Fruit fly (Drosophila melanogaster) whole organism, embryonic: ENCODE results near the gene CG43291.
A peak's percentile ranks its signal among the peaks of the same experiment; 100 is the strongest.

Experiments used
- Atf-2 ChIP-seq: fragments of 200-800 bp; sonication (Bioruptor generic); optimal IDR thresholded peaks from 2 replicates; lab custom pipeline; 2016; ENCODE audit warnings: missing biosample characterization, missing genetic modification characterization
- Atf6 ChIP-seq: fragments of 200-800 bp; sonication (Bioruptor generic); IDR thresholded peaks from 2 replicates; pipeline ENCODE4 v1.3.6; 2022; ENCODE audit warnings: missing biosample characterization, missing genetic modification characterization
- Awh ChIP-seq: fragments of 200-800 bp; sonication (Bioruptor generic); IDR thresholded peaks from 2 replicates; pipeline ENCODE4, ENCODE4 v1.3.6; 2022; ENCODE audit warnings: missing biosample characterization, missing genetic modification characterization
- B-H1 ChIP-seq: fragments of 200-800 bp; sonication (Bioruptor generic); IDR thresholded peaks from 3 replicates; pipeline ENCODE4 v1.3.6; 2022; ENCODE audit warnings: missing biosample characterization, missing genetic modification characterization
- CG1024 ChIP-seq: fragments of 200-800 bp; sonication (Bioruptor generic); IDR thresholded peaks from 2 replicates; pipeline ENCODE4 v1.3.6; 2022; ENCODE audit warnings: missing biosample characterization, missing genetic modification characterization
- CG10654 ChIP-seq: fragments of 200-800 bp; sonication (Bioruptor generic); optimal IDR thresholded peaks from 2 replicates; lab custom pipeline; 2016; ENCODE audit warnings: missing biosample characterization, missing genetic modification characterization
- CG13424 ChIP-seq: fragments of 200-800 bp; sonication (Bioruptor generic); optimal IDR thresholded peaks from 2 replicates; lab custom pipeline; 2019; ENCODE audit warnings: missing biosample characterization, mild to moderate bottlenecking, missing genetic modification characterization, moderate library complexity
- CG14667 ChIP-seq: fragments of 200-800 bp; sonication (Bioruptor generic); IDR thresholded peaks from 2 replicates; pipeline ENCODE4 v1.3.6; 2022; ENCODE audit warnings: missing biosample characterization, missing genetic modification characterization
- CG16779 ChIP-seq: fragments of 200-800 bp; sonication (Bioruptor generic); IDR thresholded peaks from 2 replicates; pipeline ENCODE4 v1.3.6; 2022; ENCODE audit warnings: missing biosample characterization, missing genetic modification characterization
- CG18011 ChIP-seq: fragments of 200-800 bp; sonication (Bioruptor generic); optimal IDR thresholded peaks from 2 replicates; lab custom pipeline; 2017; ENCODE audit warnings: missing biosample characterization, missing genetic modification characterization, mild to moderate bottlenecking, moderate library complexity, missing genotype
- CG31365 ChIP-seq: fragments of 200-800 bp; sonication (Bioruptor generic); optimal IDR thresholded peaks from 2 replicates; lab custom pipeline; 2018; ENCODE audit warnings: missing biosample characterization, mild to moderate bottlenecking, missing genetic modification characterization
- CG32772 ChIP-seq: fragments of 200-800 bp; sonication (Bioruptor generic); IDR thresholded peaks from 2 replicates; pipeline ENCODE4 v1.3.6; 2022; ENCODE audit warnings: missing biosample characterization, missing genetic modification characterization
- CG4707 ChIP-seq: fragments of 200-800 bp; sonication (Bioruptor generic); optimal IDR thresholded peaks from 2 replicates; lab custom pipeline; 2018; ENCODE audit warnings: missing biosample characterization, mild to moderate bottlenecking, missing genetic modification characterization, moderate library complexity
- CG4854 ChIP-seq: fragments of 200-800 bp; sonication (Bioruptor generic); optimal IDR thresholded peaks from 2 replicates; lab custom pipeline; 2016; ENCODE audit warnings: missing biosample characterization, missing genetic modification characterization, inconsistent platforms
- CG7786 ChIP-seq: fragments of 200-800 bp; sonication (Bioruptor generic); optimal IDR thresholded peaks from 2 replicates; lab custom pipeline; 2016; ENCODE audit warnings: missing biosample characterization, missing genetic modification characterization
- CG8924 ChIP-seq: fragments of 200-800 bp; optimal IDR thresholded peaks from 3 replicates; lab custom pipeline; 2019; ENCODE audit warnings: missing biosample characterization, mild to moderate bottlenecking, missing genetic modification characterization, moderate library complexity
- CG8944 ChIP-seq: fragments of 200-800 bp; sonication (Bioruptor generic); optimal IDR thresholded peaks from 3 replicates; lab custom pipeline; 2016; ENCODE audit warnings: missing biosample characterization, missing genetic modification characterization
- CrebB ChIP-seq: fragments of 200-800 bp; sonication (Bioruptor generic); optimal IDR thresholded peaks from 3 replicates; lab custom pipeline; 2018; ENCODE audit warnings: missing biosample characterization, mild to moderate bottlenecking, missing genetic modification characterization
- D19A ChIP-seq: fragments of 200-800 bp; optimal IDR thresholded peaks from 3 replicates; lab custom pipeline; 2019; ENCODE audit warnings: missing biosample characterization, mild to moderate bottlenecking, missing genetic modification characterization, moderate library complexity
- D19B ChIP-seq: fragments of 200-800 bp; sonication (Bioruptor generic); optimal IDR thresholded peaks from 2 replicates; lab custom pipeline; 2017; ENCODE audit warnings: missing biosample characterization, mild to moderate bottlenecking, missing genetic modification characterization
- Dek ChIP-seq: fragments of 200-800 bp; sonication (Bioruptor generic); optimal IDR thresholded peaks from 3 replicates; lab custom pipeline; 2019; ENCODE audit warnings: missing biosample characterization, mild to moderate bottlenecking, missing genetic modification characterization, moderate library complexity
- Dll ChIP-seq: fragments of 200-800 bp; sonication (Bioruptor generic); IDR thresholded peaks from 4 replicates; pipeline ENCODE4 v1.3.6; 2022; ENCODE audit warnings: missing biosample characterization, missing genetic modification characterization; ENCODE audit not compliant: partially characterized antibody
- Gsc ChIP-seq: fragments of 200-800 bp; sonication (Bioruptor generic); IDR thresholded peaks from 2 replicates; pipeline ENCODE4 v1.3.6; 2022; ENCODE audit warnings: missing biosample characterization, missing genetic modification characterization
- HLH4C ChIP-seq: fragments of 200-800 bp; sonication (Bioruptor generic); IDR thresholded peaks from 3 replicates; pipeline ENCODE4 v1.3.6; 2022; ENCODE audit warnings: missing biosample characterization, missing genetic modification characterization; ENCODE audit not compliant: partially characterized antibody
- HLH54F ChIP-seq: fragments of 200-800 bp; sonication (Bioruptor generic); optimal IDR thresholded peaks from 3 replicates; lab custom pipeline; 2016; ENCODE audit warnings: missing biosample characterization, missing genetic modification characterization
- Hr78 ChIP-seq, 2 experiments: fragments of 200-800 bp in 1 of 2; fragments of >200 bp in 1 of 2; sonication (Bioruptor generic) in 1 of 2; optimal IDR thresholded peaks; 2 replicates each; lab custom pipeline; 2017 to 2019; ENCODE audit warnings: missing biosample characterization in 2 of 2, missing genetic modification characterization in 2 of 2, mild to moderate bottlenecking in 1 of 2, moderate library complexity in 1 of 2
- Kr ChIP-seq: fragments of 200-800 bp; sonication (Bioruptor generic); optimal IDR thresholded peaks from 2 replicates; lab custom pipeline; 2017; ENCODE audit warnings: missing biosample characterization, mild to moderate bottlenecking, missing genetic modification characterization
- Lhr ChIP-seq: fragments of 200-800 bp; sonication (Bioruptor generic); optimal IDR thresholded peaks from 3 replicates; lab custom pipeline; 2017; ENCODE audit warnings: mild to moderate bottlenecking, missing biosample characterization, missing genetic modification reagents, missing genetic modification characterization
- MESR4 ChIP-seq: fragments of 200-800 bp; sonication (Bioruptor generic); optimal IDR thresholded peaks from 2 replicates; lab custom pipeline; 2018; ENCODE audit warnings: missing biosample characterization, mild to moderate bottlenecking, missing genetic modification characterization, moderate library complexity
- Mes4 ChIP-seq: fragments of 200-800 bp; sonication (Bioruptor generic); optimal IDR thresholded peaks from 2 replicates; lab custom pipeline; 2016; ENCODE audit warnings: missing biosample characterization, missing genetic modification characterization
- NK7.1 ChIP-seq: fragments of 200-800 bp; sonication (Bioruptor generic); optimal IDR thresholded peaks from 3 replicates; lab custom pipeline; 2016; ENCODE audit warnings: missing biosample characterization, missing genetic modification characterization
- Rx ChIP-seq: fragments of 200-800 bp; sonication (Bioruptor generic); IDR thresholded peaks from 2 replicates; pipeline ENCODE4 v1.3.6; 2022; ENCODE audit warnings: missing biosample characterization, missing genetic modification characterization
- Taf1 ChIP-seq: fragments of 200-800 bp; sonication (Bioruptor generic); IDR thresholded peaks from 2 replicates; pipeline ENCODE4 v1.3.6; 2022; ENCODE audit warnings: missing biosample characterization, missing genetic modification characterization
- YL-1 ChIP-seq: fragments of 200-800 bp; sonication (Bioruptor generic); optimal IDR thresholded peaks from 3 replicates; lab custom pipeline; 2017; ENCODE audit warnings: missing biosample characterization, mild to moderate bottlenecking, missing genetic modification characterization
- br ChIP-seq: fragments of >200 bp; optimal IDR thresholded peaks from 2 replicates; lab custom pipeline; 2017
- corto ChIP-seq: fragments of 200-800 bp; sonication (Bioruptor generic); optimal IDR thresholded peaks from 2 replicates; lab custom pipeline; 2016; ENCODE audit warnings: missing biosample characterization, mild to moderate bottlenecking, missing genetic modification characterization, moderate library complexity
- esg ChIP-seq: fragments of 200-800 bp; sonication (Bioruptor generic); conservative IDR thresholded peaks from 2 replicates; pipeline ENCODE4 v1.3.6; 2022; ENCODE audit warnings: missing biosample characterization, missing genetic modification characterization
- exex ChIP-seq: fragments of 200-800 bp; sonication (Bioruptor generic); optimal IDR thresholded peaks from 4 replicates; lab custom pipeline; 2018; ENCODE audit warnings: missing biosample characterization, mild to moderate bottlenecking, missing genetic modification characterization, moderate library complexity
- eyg ChIP-seq: fragments of 200-800 bp; sonication (Bioruptor generic); optimal IDR thresholded peaks from 3 replicates; lab custom pipeline; 2016; ENCODE audit warnings: missing biosample characterization, missing genetic modification characterization
- fd3F ChIP-seq: fragments of 200-800 bp; sonication (Bioruptor generic); optimal IDR thresholded peaks from 2 replicates; lab custom pipeline; 2018; ENCODE audit warnings: missing biosample characterization, mild to moderate bottlenecking, missing genetic modification characterization, moderate library complexity
- gsb ChIP-seq: fragments of 200-800 bp; sonication (Bioruptor generic); IDR thresholded peaks from 2 replicates; pipeline ENCODE4 v1.3.6; 2022; ENCODE audit warnings: missing biosample characterization, missing genetic modification characterization
- hkb ChIP-seq, 2 experiments: fragments of 200-800 bp in 1 of 2; fragments of >200 bp in 1 of 2; sonication (Bioruptor generic) in 1 of 2; IDR thresholded peaks in 1 of 2; optimal IDR thresholded peaks in 1 of 2; 2 replicates each; pipeline versions ENCODE4 v1.3.6 to Lab custom; 2017 to 2022; ENCODE audit warnings: missing biosample characterization in 1 of 2, missing genetic modification characterization in 1 of 2
- lola ChIP-seq, 3 experiments: fragments of >200 bp in 2 of 3; fragments of 200-800 bp in 1 of 3; sonication (Bioruptor generic) in 1 of 3; optimal IDR thresholded peaks; 2 replicates each; lab custom pipeline; 2017 to 2019; ENCODE audit warnings: missing biosample characterization in 3 of 3, missing genetic modification characterization in 3 of 3, mild to moderate bottlenecking in 1 of 3, moderate library complexity in 1 of 3
- pros ChIP-seq: fragments of 200-800 bp; sonication (Bioruptor generic); optimal IDR thresholded peaks from 3 replicates; lab custom pipeline; 2019; ENCODE audit warnings: missing biosample characterization, mild to moderate bottlenecking, missing genetic modification characterization, moderate library complexity
- tgo ChIP-seq: fragments of 200-800 bp; sonication (Bioruptor generic); IDR thresholded peaks from 3 replicates; pipeline ENCODE4 v1.3.6; 2022; ENCODE audit warnings: missing biosample characterization, missing genetic modification characterization
- tx ChIP-seq: fragments of 200-800 bp; sonication (Bioruptor generic); optimal IDR thresholded peaks from 2 replicates; lab custom pipeline; 2016; ENCODE audit warnings: missing biosample characterization, missing genetic modification characterization
- unc-4 ChIP-seq: fragments of 200-800 bp; sonication (Bioruptor generic); IDR thresholded peaks from 2 replicates; pipeline ENCODE4 v1.3.6; 2022; ENCODE audit warnings: missing biosample characterization, missing genetic modification characterization; ENCODE audit not compliant: partially characterized antibody
- vnd ChIP-seq: fragments of 200-800 bp; sonication (Bioruptor generic); IDR thresholded peaks from 3 replicates; pipeline ENCODE4 v1.3.6; 2022; ENCODE audit warnings: missing biosample characterization, missing genetic modification characterization; ENCODE audit not compliant: partially characterized antibody
- wor ChIP-seq: fragments of 200-800 bp; sonication (Bioruptor generic); IDR thresholded peaks from 2 replicates; pipeline ENCODE4 v1.3.6; 2022; ENCODE audit warnings: missing biosample characterization, missing genetic modification characterization

CG43291 gene

dm6 chr3R:14285059-14285953 lies 40.8 kb upstream of the CG43291 start (continued):
- no peak for TF ChIP-seq CG4707 (GFP tag; lab: Kevin White, UChicago)
- no peak for TF ChIP-seq eyg (GFP tag; lab: Kevin White, UChicago)
- no peak for TF ChIP-seq tgo (GFP tag; lab: Robert Waterston, UW)
- TF ChIP-seq br (lab: Kevin White, UChicago), result no peak
- TF ChIP-seq hkb (optimal IDR thresholded peaks at IDR 0.05; lab: Kevin White, UChicago), result no peak
- TF ChIP-seq hkb (GFP tag; IDR thresholded peaks at IDR 0.05; lab: Robert Waterston, UW), result no peak
- TF ChIP-seq Atf-2 (GFP tag; lab: Kevin White, UChicago), result no peak
- no peak for TF ChIP-seq CG8944 (GFP tag; lab: Kevin White, UChicago)
- TF ChIP-seq pros (GFP tag; lab: Kevin White, UChicago), result no peak
- TF ChIP-seq Rx, result no peak
- no peak for TF ChIP-seq HLH4C (GFP tag; lab: Robert Waterston, UW)
- no peak for TF ChIP-seq gsb (GFP tag; lab: Robert Waterston, UW)
- TF ChIP-seq Gsc (GFP tag; lab: Robert Waterston, UW), result no peak
- TF ChIP-seq CG7786 (GFP tag; lab: Kevin White, UChicago), result no peak
- TF ChIP-seq Awh (GFP tag; lab: Robert Waterston, UW), result no peak
- no peak for TF ChIP-seq CG18011 (GFP tag; lab: Kevin White, UChicago)
- no peak for TF ChIP-seq Dll
- TF ChIP-seq CG4854 (GFP tag; lab: Kevin White, UChicago), result no peak
- TF ChIP-seq CG1024 (GFP tag; lab: Robert Waterston, UW), result no peak
- TF ChIP-seq D19B (GFP tag; lab: Kevin White, UChicago), result no peak
- no peak for TF ChIP-seq CG32772
- no peak for TF ChIP-seq corto
- peak; percentile 77 for TF ChIP-seq exex (tag; lab: Kevin White, UChicago)
- no peak for TF ChIP-seq Mes4
- no peak for TF ChIP-seq wor
- TF ChIP-seq CrebB (tag; lab: Kevin White, UChicago), result no peak
- TF ChIP-seq CG31365 (tag; lab: Kevin White, UChicago), result no peak
- no peak for TF ChIP-seq MESR4 (GFP tag; lab: Kevin White, UChicago)
- no peak for TF ChIP-seq Lhr (GFP tag; lab: Kevin White, UChicago)
- no peak for TF ChIP-seq CG8924 (tag; lab: Kevin White, UChicago)
- no peak for TF ChIP-seq D19A (tag; lab: Kevin White, UChicago)
- TF ChIP-seq fd3F, result no peak
- no peak for TF ChIP-seq B-H1 (GFP tag; lab: Robert Waterston, UW)
- no peak for TF ChIP-seq Dek
- TF ChIP-seq Atf6 (GFP tag; lab: Robert Waterston, UW), result no peak
- no peak for TF ChIP-seq HLH54F (GFP tag; lab: Kevin White, UChicago)
- no peak for TF ChIP-seq CG10654 (GFP tag; lab: Kevin White, UChicago)
- TF ChIP-seq NK7.1, result no peak
- no peak for TF ChIP-seq esg (GFP tag; lab: Robert Waterston, UW)
- TF ChIP-seq tx (GFP tag; lab: Kevin White, UChicago), result no peak
- TF ChIP-seq Taf1 (GFP tag; lab: Robert Waterston, UW), result no peak
- TF ChIP-seq Hr78 (GFP tag; optimal IDR thresholded peaks at IDR 0.05; lab: Kevin White, UChicago), result no peak
- TF ChIP-seq YL-1 (GFP tag; lab: Kevin White, UChicago), result no peak
- no peak for TF ChIP-seq Kr (GFP tag; lab: Kevin White, UChicago)
- TF ChIP-seq unc-4, result no peak
- TF ChIP-seq vnd (GFP tag; lab: Robert Waterston, UW), result no peak
- peak; percentile 14 for TF ChIP-seq CG13424 (tag; lab: Kevin White, UChicago)
- TF ChIP-seq lola (GFP tag; optimal IDR thresholded peaks at IDR 0.05; lab: Kevin White, UChicago), result no peak
- no peak for TF ChIP-seq CG14667 (GFP tag; lab: Robert Waterston, UW)
- no peak for TF ChIP-seq CG16779 (GFP tag; lab: Robert Waterston, UW)
